Fruit fly (Drosophila melanogaster) S2 (cell line): ENCODE results near the gene CG9356.

Experiments
- CG8478 ChIP-seq: fragments of >200 bp; optimal IDR thresholded peaks from 2 replicates; lab custom pipeline; 2018
- CTCF ChIP-seq, 2 experiments: fragments of >200 bp; optimal IDR thresholded peaks; 2 replicates each; lab custom pipeline; 2018

dm6 chr3R:9428988-9429387 lies 24.9 kb upstream of the CG9356 start:
- TF ChIP-seq CG8478 (lab: Kevin White, UChicago): no peak
- TF ChIP-seq CTCF (optimal IDR thresholded peaks at IDR 0.05; lab: Kevin White, UChicago): no peak
